Worm (Caenorhabditis elegans) whole organism, midembryonic: ENCODE data around the gene F14H12.17.

Source experiments
- T22C8.4 ChIP-seq: fragments of 200-800 bp; sonication (Bioruptor generic); IDR thresholded peaks from 2 replicates; pipeline ENCODE4 v1.3.6; 2022; ENCODE audit warnings: missing genetic modification characterization, missing compliant biosample characterization
- cog-1 ChIP-seq: sonication (generic microtip); optimal IDR thresholded peaks from 2 replicates; lab custom pipeline; 2016; ENCODE audit warnings: missing genetic modification characterization, missing compliant biosample characterization
- flt-1 ChIP-seq: fragments of 200-800 bp; sonication (Bioruptor generic); IDR thresholded peaks from 2 replicates; pipeline ENCODE4 v1.3.6; 2022; ENCODE audit warnings: missing genetic modification characterization, missing compliant biosample characterization
- klf-2 ChIP-seq: fragments of 200-800 bp; sonication (Bioruptor generic); conservative IDR thresholded peaks from 2 replicates; pipeline ENCODE4 v1.3.6; 2022; ENCODE audit warnings: missing genetic modification reagents, missing genetic modification characterization, missing compliant biosample characterization
- med-1 ChIP-seq: sonication (generic microtip); optimal IDR thresholded peaks from 2 replicates; lab custom pipeline; 2017; ENCODE audit warnings: missing genetic modification characterization, mild to moderate bottlenecking, missing compliant biosample characterization, antibody characterized with exemption, missing genetic modification reagents; ENCODE audit not compliant: insufficient read depth
- ref-1 ChIP-seq: fragments of 200-800 bp; sonication (Bioruptor generic); conservative IDR thresholded peaks from 2 replicates; pipeline ENCODE4 v1.3.6; 2022; ENCODE audit warnings: missing genetic modification reagents, missing genetic modification characterization, missing compliant biosample characterization
- tab-1 ChIP-seq: fragments of 200-800 bp; sonication (Bioruptor generic); IDR thresholded peaks from 2 replicates; pipeline ENCODE4 v1.3.6; 2022; ENCODE audit warnings: missing genetic modification characterization, missing compliant biosample characterization
- ztf-23 ChIP-seq: fragments of 200-800 bp; sonication (Bioruptor generic); IDR thresholded peaks from 2 replicates; pipeline ENCODE4 v1.3.6; 2022; ENCODE audit warnings: missing genetic modification reagents, missing genetic modification characterization, missing compliant biosample characterization
- ztf-29 ChIP-seq: fragments of 200-800 bp; sonication (Bioruptor generic); IDR thresholded peaks from 2 replicates; pipeline ENCODE4 v1.3.6; 2022; ENCODE audit warnings: missing genetic modification reagents, missing genetic modification characterization, missing compliant biosample characterization

ce11 chrX:4376801-4377200, 13.7 kb upstream of the F14H12.17 start, which contains the start of gene R160.2:
- TF ChIP-seq klf-2 (GFP tag; lab: Robert Waterston, UW) (no peak), ztf-29 (GFP tag; lab: Robert Waterston, UW) (no peak), ref-1 (no peak), tab-1 (GFP tag; lab: Robert Waterston, UW) (no peak), flt-1 (GFP tag; lab: Robert Waterston, UW) (no peak), ztf-23 (GFP tag; lab: Robert Waterston, UW) (no peak), cog-1 (tag; lab: Kevin White, UChicago) (no peak), T22C8.4 (no peak), med-1 (GFP tag; lab: Kevin White, UChicago) (no peak)
